Worm (Caenorhabditis elegans): ENCODE data around the gene F13E9.19.

The F13E9.19 gene

ce11 chrIV:10935853-10936491 is 36.8 kb downstream of the F13E9.19 start, which contains the start of gene lgg-2:
Gene lgg-2, minus strand, starts transcription at chrIV:10935903.
- no peak for TF ChIP-seq unc-39 (tag; optimal IDR thresholded peaks at IDR 0.05)
- TF ChIP-seq mab-5 (tag; optimal IDR thresholded peaks at IDR 0.05) = no peak
- peak; percentile 76 for TF ChIP-seq ham-2 (GFP tag; optimal IDR thresholded peaks at IDR 0.05)
- no peak for TF ChIP-seq bed-3 (GFP tag; optimal IDR thresholded peaks at IDR 0.05)
- no peak for TF ChIP-seq flh-1 (GFP tag; optimal IDR thresholded peaks at IDR 0.05)
- no peak for TF ChIP-seq snpc-4 (tag; optimal IDR thresholded peaks at IDR 0.05)
- peak; percentile 68 for TF ChIP-seq mep-1 (tag; optimal IDR thresholded peaks at IDR 0.05)
- TF ChIP-seq zip-8 (tag; optimal IDR thresholded peaks at IDR 0.05) = no peak
- TF ChIP-seq pha-4 (tag; optimal IDR thresholded peaks at IDR 0.05) = peak; percentile 45
- TF ChIP-seq blmp-1 (tag; optimal IDR thresholded peaks at IDR 0.05) = peak; percentile 45
- TF ChIP-seq nhr-2 (tag; optimal IDR thresholded peaks at IDR 0.05) = no peak
- peak; percentile 74 for TF ChIP-seq unc-120 (tag; optimal IDR thresholded peaks at IDR 0.05; ENCODE audit: poor library complexity, severe bottlenecking)
- TF ChIP-seq mls-2 (tag; optimal IDR thresholded peaks at IDR 0.05) = peak; percentile 35
- peak; percentile 20 for TF ChIP-seq drap-1 (GFP tag; optimal IDR thresholded peaks at IDR 0.05)
- peak; percentile 53 for TF ChIP-seq nhr-12 (tag; optimal IDR thresholded peaks at IDR 0.05)
- peak; percentile 86 for TF ChIP-seq unc-62 (GFP tag; optimal IDR thresholded peaks at IDR 0.05)
- TF ChIP-seq nhr-76 (tag; optimal IDR thresholded peaks at IDR 0.05) = no peak
- peak; percentile 27 for TF ChIP-seq lin-32 (GFP tag; optimal IDR thresholded peaks at IDR 0.05)
- peak; percentile 70 for TF ChIP-seq ces-1 (GFP tag; optimal IDR thresholded peaks at IDR 0.05)
- no peak for TF ChIP-seq lin-13 (tag; optimal IDR thresholded peaks at IDR 0.05)
- no peak for TF ChIP-seq tbx-8 (GFP tag; optimal IDR thresholded peaks at IDR 0.05)
- no peak for TF ChIP-seq nhr-28 (tag; optimal IDR thresholded peaks at IDR 0.05)
- no peak for TF ChIP-seq M03D4.4 (tag; optimal IDR thresholded peaks at IDR 0.05)
- TF ChIP-seq ceh-39 (tag; optimal IDR thresholded peaks at IDR 0.05) = peak; percentile 82
- TF ChIP-seq ceh-43 (GFP tag; optimal IDR thresholded peaks at IDR 0.05) = no peak
- TF ChIP-seq sem-2 (GFP tag; optimal IDR thresholded peaks at IDR 0.05) = no peak
- peak; percentile 49 for TF ChIP-seq ztf-11 (tag; optimal IDR thresholded peaks at IDR 0.05)
- TF ChIP-seq sptf-1 (tag; optimal IDR thresholded peaks at IDR 0.05) = no peak
- peak; percentile 50 for TF ChIP-seq cnd-1 (tag; optimal IDR thresholded peaks at IDR 0.05)
- no peak for TF ChIP-seq ceh-83 (GFP tag; optimal IDR thresholded peaks at IDR 0.05)
- peak; percentile 46 for TF ChIP-seq lsy-2 (tag; optimal IDR thresholded peaks at IDR 0.05)
- TF ChIP-seq elt-3 (tag; optimal IDR thresholded peaks at IDR 0.05) = no peak
- TF ChIP-seq elt-1 (tag; optimal IDR thresholded peaks at IDR 0.05; ENCODE audit: borderline replicate concordance, insufficient read depth) = peak; percentile 21
- peak; percentile 55 for TF ChIP-seq nhr-237 (tag; optimal IDR thresholded peaks at IDR 0.05)
- TF ChIP-seq hlh-1 (tag; optimal IDR thresholded peaks at IDR 0.05) = peak; percentile 85

- TF ChIP-seq ceh-43 (GFP tag; optimal IDR thresholded peaks at IDR 0.05) (no peak), lsy-2 (tag; optimal IDR thresholded peaks at IDR 0.05) (peak; percentile 0), nhr-2 (tag; optimal IDR thresholded peaks at IDR 0.05) (no peak), cnd-1 (tag; optimal IDR thresholded peaks at IDR 0.05) (no peak), zip-8 (tag; optimal IDR thresholded peaks at IDR 0.05) (no peak), ces-1 (GFP tag; optimal IDR thresholded peaks at IDR 0.05) (peak; percentile 100), mep-1 (tag; optimal IDR thresholded peaks at IDR 0.05) (peak; percentile 54), bed-3 (GFP tag; optimal IDR thresholded peaks at IDR 0.05) (no peak), mls-2 (tag; optimal IDR thresholded peaks at IDR 0.05) (no peak), unc-120 (tag; optimal IDR thresholded peaks at IDR 0.05; ENCODE audit: poor library complexity, severe bottlenecking) (no peak), ceh-39 (tag; optimal IDR thresholded peaks at IDR 0.05) (peak; percentile 5), lin-13 (tag; optimal IDR thresholded peaks at IDR 0.05) (no peak), nhr-28 (tag; optimal IDR thresholded peaks at IDR 0.05) (no peak), blmp-1 (tag; optimal IDR thresholded peaks at IDR 0.05) (no peak), nhr-237 (tag; optimal IDR thresholded peaks at IDR 0.05) (peak; percentile 56), pha-4 (tag; optimal IDR thresholded peaks at IDR 0.05) (no peak), nhr-12 (tag; optimal IDR thresholded peaks at IDR 0.05) (no peak), unc-39 (tag; optimal IDR thresholded peaks at IDR 0.05) (no peak), drap-1 (GFP tag; optimal IDR thresholded peaks at IDR 0.05) (no peak), mab-5 (tag; optimal IDR thresholded peaks at IDR 0.05) (no peak), M03D4.4 (tag; optimal IDR thresholded peaks at IDR 0.05) (no peak)
Observed at ce11 chrIV:10936906-10937540, 37.8 kb downstream of the F13E9.19 start, which contains the start of gene fic-1. Gene fic-1, plus strand, starts transcription at chrIV:10937454.

All from whole organism, mixed stage, embryonic.